Worm (Caenorhabditis elegans): ENCODE results near the gene ZK721.3.

DNA sequence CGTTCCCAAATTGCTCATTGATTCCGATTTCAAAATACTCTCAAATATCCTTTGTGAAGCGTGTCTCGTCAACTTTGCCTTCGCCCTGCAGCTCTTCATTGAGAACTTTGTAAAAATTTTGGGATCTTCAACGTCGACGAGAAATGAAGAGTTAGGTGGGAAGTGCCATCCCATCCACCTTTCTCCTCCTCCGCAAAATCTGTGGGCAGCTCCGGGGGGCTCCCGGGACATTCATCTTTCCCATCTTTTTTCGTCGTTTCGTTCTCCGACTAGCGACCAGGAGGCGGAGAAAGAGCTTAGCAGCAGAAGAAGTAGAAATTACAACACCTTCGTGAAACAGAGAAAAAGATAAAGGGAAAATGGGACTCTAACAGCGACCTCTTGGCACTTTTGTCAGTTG, 21.4 kb upstream of the ZK721.3 start:
- no peak for TF ChIP-seq hnd-1 (tag; optimal IDR thresholded peaks at IDR 0.05)
- TF ChIP-seq F13C5.2 (tag; optimal IDR thresholded peaks at IDR 0.05), result no peak
- TF ChIP-seq hmg-4 (GFP tag; optimal IDR thresholded peaks at IDR 0.05), result no peak
